Worm (Caenorhabditis elegans) whole organism, mixed stage, embryonic: ENCODE data around the gene F10G2.2.

Experiments used
- bed-3 ChIP-seq: fragments of 200-800 bp; sonication (Bioruptor generic); optimal IDR thresholded peaks from 3 replicates; lab custom pipeline; 2018; ENCODE audit warnings: mild to moderate bottlenecking, missing genetic modification characterization, moderate library complexity, missing compliant biosample characterization
- blmp-1 ChIP-seq: fragments of 150-350 bp; optimal IDR thresholded peaks from 2 replicates; lab custom pipeline; 2014; ENCODE audit warnings: missing biosample characterization, missing genetic modification characterization
- ceh-39 ChIP-seq: fragments of 150-350 bp; optimal IDR thresholded peaks from 2 replicates; lab custom pipeline; 2014; ENCODE audit warnings: missing biosample characterization, missing genetic modification characterization
- ceh-43 ChIP-seq: fragments of 200-800 bp; sonication (Bioruptor generic); optimal IDR thresholded peaks from 2 replicates; lab custom pipeline; 2018; ENCODE audit warnings: mild to moderate bottlenecking, missing genetic modification characterization, moderate library complexity, missing compliant biosample characterization
- cnd-1 ChIP-seq: fragments of 200-800 bp; sonication (Bioruptor generic); optimal IDR thresholded peaks from 2 replicates; lab custom pipeline; 2018; ENCODE audit warnings: mild to moderate bottlenecking, missing genetic modification characterization, missing compliant biosample characterization
- drap-1 ChIP-seq: fragments of 200-800 bp; sonication (Bioruptor generic); optimal IDR thresholded peaks from 3 replicates; lab custom pipeline; 2018; ENCODE audit warnings: mild to moderate bottlenecking, missing genetic modification characterization, missing compliant biosample characterization
- elt-1 ChIP-seq: sonication (generic microtip); optimal IDR thresholded peaks from 2 replicates; lab custom pipeline; 2017; ENCODE audit warnings: missing genetic modification characterization, mild to moderate bottlenecking, missing compliant biosample characterization, antibody characterized with exemption, moderate library complexity, borderline replicate concordance; ENCODE audit not compliant: insufficient read depth
- elt-3 ChIP-seq: fragments of 150-350 bp; optimal IDR thresholded peaks from 2 replicates; lab custom pipeline; 2014; ENCODE audit warnings: missing biosample characterization, missing genetic modification characterization
- flh-1 ChIP-seq: fragments of 200-800 bp; sonication (Bioruptor generic); optimal IDR thresholded peaks from 2 replicates; lab custom pipeline; 2018; ENCODE audit warnings: mild to moderate bottlenecking, missing genetic modification characterization, moderate library complexity, missing compliant biosample characterization
- hlh-1 ChIP-seq: fragments of 150-350 bp; optimal IDR thresholded peaks from 2 replicates; lab custom pipeline; 2014; ENCODE audit warnings: missing biosample characterization, missing genetic modification reagents, missing genetic modification characterization
- lin-13 ChIP-seq: fragments of 150-350 bp; optimal IDR thresholded peaks from 2 replicates; lab custom pipeline; 2014; ENCODE audit warnings: missing biosample characterization, missing genetic modification characterization
- lsy-2 ChIP-seq: fragments of 150-350 bp; optimal IDR thresholded peaks from 2 replicates; lab custom pipeline; 2014; ENCODE audit warnings: missing biosample characterization, missing genetic modification characterization
- mab-5 ChIP-seq: fragments of 150-350 bp; optimal IDR thresholded peaks from 2 replicates; lab custom pipeline; 2014; ENCODE audit warnings: missing biosample characterization, missing genetic modification characterization
- mep-1 ChIP-seq: fragments of 150-350 bp; optimal IDR thresholded peaks from 2 replicates; lab custom pipeline; 2017; ENCODE audit warnings: missing biosample characterization, missing genetic modification reagents, missing genetic modification characterization, inconsistent platforms
- mls-2 ChIP-seq: sonication (generic microtip); optimal IDR thresholded peaks from 2 replicates; lab custom pipeline; 2016; ENCODE audit warnings: mild to moderate bottlenecking, missing genetic modification characterization, moderate library complexity, missing compliant biosample characterization
- nhr-12 ChIP-seq: fragments of 150-350 bp; optimal IDR thresholded peaks from 2 replicates; lab custom pipeline; 2014; ENCODE audit warnings: missing biosample characterization, missing genetic modification characterization
- nhr-2 ChIP-seq: fragments of 150-350 bp; optimal IDR thresholded peaks from 2 replicates; lab custom pipeline; 2014; ENCODE audit warnings: missing biosample characterization, missing genetic modification characterization
- nhr-237 ChIP-seq: fragments of 150-350 bp; optimal IDR thresholded peaks from 2 replicates; lab custom pipeline; 2014; ENCODE audit warnings: missing biosample characterization, missing genetic modification characterization
- nhr-28 ChIP-seq: fragments of 150-350 bp; optimal IDR thresholded peaks from 2 replicates; lab custom pipeline; 2014; ENCODE audit warnings: missing biosample characterization, missing genetic modification characterization
- nhr-76 ChIP-seq: sonication (generic microtip); optimal IDR thresholded peaks from 2 replicates; lab custom pipeline; 2017; ENCODE audit warnings: missing biosample characterization, missing genetic modification characterization
- pha-4 ChIP-seq: fragments of 150-350 bp; optimal IDR thresholded peaks from 2 replicates; lab custom pipeline; 2018; ENCODE audit warnings: missing biosample characterization, missing genetic modification reagents, missing genetic modification characterization
- sem-2 ChIP-seq: fragments of 200-800 bp; sonication (Bioruptor generic); optimal IDR thresholded peaks from 2 replicates; lab custom pipeline; 2018; ENCODE audit warnings: mild to moderate bottlenecking, missing genetic modification characterization, missing compliant biosample characterization
- snpc-4 ChIP-seq: fragments of 150-350 bp; optimal IDR thresholded peaks from 2 replicates; lab custom pipeline; 2014; ENCODE audit warnings: missing biosample characterization, missing genetic modification characterization
- sptf-1 ChIP-seq: sonication (generic microtip); optimal IDR thresholded peaks from 2 replicates; lab custom pipeline; 2017; ENCODE audit warnings: mild to moderate bottlenecking, missing genetic modification characterization, moderate library complexity, missing compliant biosample characterization
- tbx-8 ChIP-seq: fragments of 200-800 bp; sonication (Bioruptor generic); optimal IDR thresholded peaks from 2 replicates; lab custom pipeline; 2018; ENCODE audit warnings: mild to moderate bottlenecking, missing genetic modification characterization, moderate library complexity, missing compliant biosample characterization
- unc-120 ChIP-seq: sonication (generic microtip); optimal IDR thresholded peaks from 2 replicates; lab custom pipeline; 2017; ENCODE audit warnings: missing genetic modification characterization, missing compliant biosample characterization; ENCODE audit not compliant: poor library complexity, severe bottlenecking
- unc-39 ChIP-seq: fragments of 150-350 bp; optimal IDR thresholded peaks from 2 replicates; lab custom pipeline; 2014; ENCODE audit warnings: missing biosample characterization, missing genetic modification characterization
- unc-62 ChIP-seq: fragments of 150-350 bp; optimal IDR thresholded peaks from 2 replicates; lab custom pipeline; 2014; ENCODE audit warnings: missing biosample characterization, missing genetic modification reagents, missing genetic modification characterization
- zip-8 ChIP-seq: fragments of 150-350 bp; optimal IDR thresholded peaks from 2 replicates; lab custom pipeline; 2014; ENCODE audit warnings: missing biosample characterization, missing genetic modification characterization
- ztf-11 ChIP-seq: fragments of 150-350 bp; optimal IDR thresholded peaks from 2 replicates; lab custom pipeline; 2014; ENCODE audit warnings: missing biosample characterization, missing genetic modification characterization

F10G2.2 gene

DNA sequence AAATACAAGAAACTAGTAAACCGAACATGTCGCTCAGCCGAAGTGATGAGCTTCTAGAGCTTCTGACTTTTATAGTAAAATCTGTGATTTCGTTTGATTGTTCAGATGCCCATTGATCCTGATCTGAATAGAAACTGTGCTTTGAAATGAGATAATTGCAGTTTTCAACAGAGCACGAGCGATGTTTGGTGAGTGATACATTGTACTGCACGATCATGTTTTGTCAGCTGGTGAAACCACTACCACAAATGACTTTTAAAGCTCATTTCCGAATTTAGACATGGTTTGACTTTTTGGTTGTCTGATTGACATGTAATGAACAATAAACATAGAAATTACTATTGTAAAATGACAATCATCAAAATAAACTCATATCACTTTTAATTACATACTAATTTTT is 24.5 kb downstream of the F10G2.2 start, which contains the start of gene tag-293:
Gene tag-293, minus strand, starts transcription at position 101 of the 400 bp plus-strand sequence.
- no peak for TF ChIP-seq drap-1 (GFP tag; lab: Kevin White, UChicago)

DNA sequence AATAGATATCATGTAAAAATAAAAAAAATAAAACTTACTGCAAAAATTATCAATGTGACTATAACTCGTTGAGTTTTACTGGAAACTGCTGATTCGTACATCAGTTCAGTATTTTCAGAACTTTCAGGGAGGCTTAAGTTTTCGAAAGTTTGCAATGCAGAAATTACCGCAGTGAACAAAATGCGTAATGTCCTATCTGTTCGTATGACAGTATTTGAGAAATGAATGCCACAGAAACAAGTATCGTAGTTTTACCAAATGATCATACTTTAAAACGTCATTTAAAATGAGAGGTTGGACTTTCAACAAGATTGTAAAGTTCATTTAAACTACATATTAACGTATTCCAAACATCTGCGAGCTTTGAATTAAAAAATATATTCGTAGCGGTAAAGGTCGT is 25.7 kb downstream of the F10G2.2 start, which contains the start of gene C03G6.21:
Gene C03G6.21, minus strand, starts transcription at position 101 of the 400 bp plus-strand sequence.
- TF ChIP-seq nhr-28 (tag; lab: Kevin White, UChicago) (no peak), ztf-11 (tag; lab: Kevin White, UChicago) (no peak), lin-13 (tag; lab: Kevin White, UChicago) (no peak), zip-8 (tag; lab: Kevin White, UChicago) (no peak), cnd-1 (tag; lab: Kevin White, UChicago) (no peak), tbx-8 (no peak), mep-1 (tag; lab: Kevin White, UChicago) (no peak)

DNA sequence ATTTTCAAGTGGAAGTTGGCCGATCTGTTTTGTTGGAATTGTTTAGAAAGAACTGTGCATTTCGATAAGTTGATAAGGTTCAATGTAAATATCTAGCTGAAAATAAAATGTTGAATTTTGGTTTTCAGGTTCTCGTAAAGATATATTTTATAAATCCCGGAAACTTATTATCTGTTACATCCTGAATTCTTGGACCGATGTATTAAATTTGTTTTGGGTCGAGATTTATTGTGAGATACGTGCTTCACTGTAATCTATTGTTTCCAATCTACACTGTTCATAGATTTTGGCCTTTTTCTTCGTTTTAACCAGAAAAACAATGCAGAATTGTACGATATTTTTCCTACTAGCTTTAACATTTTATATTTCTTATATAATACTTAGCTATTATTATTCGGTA is 26.2 kb downstream of the F10G2.2 start, which contains the start of gene C03G6.6:
Gene C03G6.6, plus strand, starts transcription at position 301 of the 400 bp plus-strand sequence.
- TF ChIP-seq sem-2 (GFP tag; lab: Kevin White, UChicago), result no peak
- no peak for TF ChIP-seq ceh-39 (tag; lab: Kevin White, UChicago)
- TF ChIP-seq nhr-237 (tag; lab: Kevin White, UChicago), result no peak
- no peak for TF ChIP-seq mls-2 (tag; lab: Kevin White, UChicago)
- no peak for TF ChIP-seq elt-3
- no peak for TF ChIP-seq nhr-28 (tag; lab: Kevin White, UChicago)
- no peak for TF ChIP-seq bed-3 (GFP tag; lab: Kevin White, UChicago)
- no peak for TF ChIP-seq cnd-1 (tag; lab: Kevin White, UChicago)
- no peak for TF ChIP-seq lin-13 (tag; lab: Kevin White, UChicago)
- TF ChIP-seq mab-5 (tag; lab: Kevin White, UChicago), result no peak
- TF ChIP-seq unc-62, result no peak
- TF ChIP-seq mep-1 (tag; lab: Kevin White, UChicago), result no peak

DNA sequence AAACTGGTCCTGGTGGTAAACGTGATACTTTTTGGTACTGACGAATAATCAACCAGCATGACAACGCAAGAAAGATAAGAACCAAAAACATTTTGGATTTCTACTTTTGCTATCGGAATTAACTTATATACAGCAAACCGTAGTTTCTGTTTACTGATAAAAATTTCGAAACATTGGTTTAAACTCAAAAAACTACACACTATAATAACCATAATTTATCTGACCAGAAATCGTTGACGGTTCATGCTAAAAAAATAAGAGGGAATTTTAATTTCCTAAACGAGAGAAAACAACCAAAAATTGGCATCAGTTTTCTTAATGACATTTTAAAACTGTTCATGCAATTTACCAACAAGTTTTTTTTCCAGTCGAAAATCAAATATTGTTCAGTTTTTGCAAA is 30.7 kb downstream of the F10G2.2 start, which contains the start of gene cyp-35A1:
Gene cyp-35A1, minus strand, starts transcription at position 101 of the 400 bp plus-strand sequence.
- TF ChIP-seq unc-39 (tag; lab: Kevin White, UChicago) (no peak), flh-1 (no peak), nhr-237 (tag; lab: Kevin White, UChicago) (no peak), pha-4 (tag; lab: Kevin White, UChicago) (no peak), nhr-76 (no peak), lin-13 (tag; lab: Kevin White, UChicago) (no peak), nhr-2 (no peak), nhr-12 (tag; lab: Kevin White, UChicago) (no peak), elt-1 (tag; lab: Kevin White, UChicago) (no peak), unc-62 (no peak), sptf-1 (tag; lab: Kevin White, UChicago) (no peak), unc-120 (tag; lab: Kevin White, UChicago) (no peak), mab-5 (tag; lab: Kevin White, UChicago) (no peak)

DNA sequence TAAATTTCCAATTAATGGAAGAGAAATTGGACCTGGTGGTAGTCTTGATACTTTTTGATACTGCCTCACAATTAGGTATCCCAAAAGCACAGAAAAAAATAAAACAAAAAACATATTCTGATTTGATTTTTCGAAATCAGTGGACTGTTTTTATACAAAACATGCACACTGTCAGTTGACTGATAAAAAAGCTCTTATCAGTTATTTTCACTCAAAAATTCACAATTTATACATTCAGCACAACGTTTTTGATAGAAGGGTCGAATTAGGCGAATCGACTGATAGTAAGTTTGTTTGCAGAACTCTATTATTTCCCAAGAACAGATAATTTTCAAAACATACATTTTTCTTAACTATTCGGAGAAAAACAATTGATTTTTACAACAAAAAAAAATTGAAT is 33.1 kb downstream of the F10G2.2 start, which contains the start of gene cyp-35A2:
Gene cyp-35A2, minus strand, starts transcription at position 124 of the 400 bp plus-strand sequence.
- TF ChIP-seq lsy-2 (tag; lab: Kevin White, UChicago) (no peak), snpc-4 (tag; lab: Kevin White, UChicago) (no peak), nhr-28 (tag; lab: Kevin White, UChicago) (no peak), ceh-39 (tag; lab: Kevin White, UChicago) (no peak), unc-39 (tag; lab: Kevin White, UChicago) (no peak), flh-1 (no peak), nhr-12 (tag; lab: Kevin White, UChicago) (no peak), lin-13 (tag; lab: Kevin White, UChicago) (no peak), ztf-11 (tag; lab: Kevin White, UChicago) (no peak), mls-2 (tag; lab: Kevin White, UChicago) (no peak), nhr-76 (no peak)

DNA sequence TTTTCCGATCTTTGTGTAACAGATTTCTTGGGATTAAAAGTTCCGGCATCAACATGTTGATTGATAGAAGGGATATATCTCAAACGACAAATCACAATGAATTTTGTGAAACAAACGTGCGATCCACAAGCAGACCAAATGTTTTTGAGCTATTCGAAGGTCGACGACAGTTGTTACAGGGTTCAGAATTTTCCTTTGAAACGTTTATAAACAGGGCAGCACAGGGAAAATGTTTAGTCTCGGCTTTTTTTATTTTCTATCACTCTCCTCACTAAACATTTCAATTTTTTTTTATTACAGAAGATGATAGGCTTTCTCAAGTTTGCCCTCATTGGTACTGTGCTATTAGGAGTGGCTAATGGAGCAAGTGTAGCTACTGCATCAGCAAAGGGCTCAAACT is 34.0 kb downstream of the F10G2.2 start, which contains the start of gene exc-13:
Gene exc-13, plus strand, starts transcription at position 301 of the 400 bp plus-strand sequence.
- TF ChIP-seq sem-2 (GFP tag; lab: Kevin White, UChicago) (no peak), lsy-2 (tag; lab: Kevin White, UChicago) (no peak), zip-8 (tag; lab: Kevin White, UChicago) (no peak), mab-5 (tag; lab: Kevin White, UChicago) (no peak), blmp-1 (tag; lab: Kevin White, UChicago) (no peak), unc-39 (tag; lab: Kevin White, UChicago) (no peak), lin-13 (tag; lab: Kevin White, UChicago) (no peak), hlh-1 (tag; lab: Kevin White, UChicago) (no peak), unc-62 (no peak), ceh-43 (GFP tag; lab: Kevin White, UChicago) (no peak), nhr-28 (tag; lab: Kevin White, UChicago) (no peak), unc-120 (tag; lab: Kevin White, UChicago) (no peak)
